Fruit fly (Drosophila melanogaster): ENCODE results near the gene ERR.

- TF ChIP-seq nom (GFP tag; optimal IDR thresholded peaks at IDR 0.05) (no peak), CG3847 (GFP tag; IDR thresholded peaks at IDR 0.05) (no peak), CG12744 (GFP tag; optimal IDR thresholded peaks at IDR 0.05) (no peak), corto (GFP tag; optimal IDR thresholded peaks at IDR 0.05) (no peak), CG10543 (GFP tag; optimal IDR thresholded peaks at IDR 0.05) (no peak), fd3F (GFP tag; optimal IDR thresholded peaks at IDR 0.05) (no peak), CG7987 (GFP tag; optimal IDR thresholded peaks at IDR 0.05) (no peak), H2.0 (GFP tag; IDR thresholded peaks at IDR 0.05) (no peak), chm (GFP tag; IDR thresholded peaks at IDR 0.05) (no peak), CG4854 (GFP tag; optimal IDR thresholded peaks at IDR 0.05) (no peak), vvl (GFP tag; IDR thresholded peaks at IDR 0.05) (peak; percentile 49; the same call in 1 of the 2 replicates), tgo (GFP tag; IDR thresholded peaks at IDR 0.05) (no peak), gsb-n (tag; optimal IDR thresholded peaks at IDR 0.05) (no peak)
Observed at dm6 chr3L:8159724-8160422, 26.6 kb downstream of the ERR start, which contains the start of gene CG43886.

All from whole organism, embryonic.